Fruit fly (Drosophila melanogaster): ENCODE data around the gene CG8086.

CG8086 gene

dm6 chr2L:8209362-8209761, 47.9 kb downstream of the CG8086 start:
- no peak for TF ChIP-seq Dll (optimal IDR thresholded peaks at IDR 0.05)
- no peak for TF ChIP-seq CG8478 (optimal IDR thresholded peaks at IDR 0.05)
- TF ChIP-seq pan (optimal IDR thresholded peaks at IDR 0.05) = no peak
- no peak for TF ChIP-seq EcR (GFP tag; optimal IDR thresholded peaks at IDR 0.05)
- TF ChIP-seq psq (optimal IDR thresholded peaks at IDR 0.05) = no peak
- TF ChIP-seq usp (GFP tag; optimal IDR thresholded peaks at IDR 0.05) = no peak

- TF ChIP-seq psq (optimal IDR thresholded peaks at IDR 0.05) (no peak), Dll (optimal IDR thresholded peaks at IDR 0.05) (no peak), CG8478 (optimal IDR thresholded peaks at IDR 0.05) (no peak), usp (GFP tag; optimal IDR thresholded peaks at IDR 0.05) (no peak), EcR (GFP tag; optimal IDR thresholded peaks at IDR 0.05) (no peak), pan (optimal IDR thresholded peaks at IDR 0.05) (no peak)
Measured at dm6 chr2L:8205871-8206270, 51.4 kb downstream of the CG8086 start, which contains the start of gene CG8419. Gene CG8419 (plus strand): TSS chr2L:8206171.

- TF ChIP-seq EcR (GFP tag; optimal IDR thresholded peaks at IDR 0.05) (no peak), pan (optimal IDR thresholded peaks at IDR 0.05) (peak; percentile 98)
Measured at dm6 chr2L:8204996-8205567, 52.2 kb downstream of the CG8086 start, which contains the start of gene SLC5A11. Gene SLC5A11 (minus strand): TSS chr2L:8205132.

- no peak for TF ChIP-seq pan (optimal IDR thresholded peaks at IDR 0.05)
Measured at dm6 chr2L:8204366-8204765, 52.9 kb downstream of the CG8086 start.

dm6 chr2L:8203748-8204147, 53.6 kb downstream of the CG8086 start:
- no peak for TF ChIP-seq EcR (GFP tag; optimal IDR thresholded peaks at IDR 0.05)
- no peak for TF ChIP-seq CG8478 (optimal IDR thresholded peaks at IDR 0.05)
- TF ChIP-seq psq (optimal IDR thresholded peaks at IDR 0.05) = no peak
- no peak for TF ChIP-seq Dll (optimal IDR thresholded peaks at IDR 0.05)
- TF ChIP-seq usp (GFP tag; optimal IDR thresholded peaks at IDR 0.05) = no peak
- TF ChIP-seq pan (optimal IDR thresholded peaks at IDR 0.05) = no peak

- TF ChIP-seq psq (optimal IDR thresholded peaks at IDR 0.05) (no peak), usp (GFP tag; optimal IDR thresholded peaks at IDR 0.05) (no peak), CG8478 (optimal IDR thresholded peaks at IDR 0.05) (no peak), EcR (GFP tag; optimal IDR thresholded peaks at IDR 0.05) (no peak), pan (optimal IDR thresholded peaks at IDR 0.05) (no peak), Dll (optimal IDR thresholded peaks at IDR 0.05) (no peak)
Measured at dm6 chr2L:8202569-8202968, 54.7 kb downstream of the CG8086 start.

- no peak for TF ChIP-seq psq (optimal IDR thresholded peaks at IDR 0.05)
- no peak for TF ChIP-seq EcR (GFP tag; optimal IDR thresholded peaks at IDR 0.05)
- no peak for TF ChIP-seq usp (GFP tag; optimal IDR thresholded peaks at IDR 0.05)
- TF ChIP-seq Dll (optimal IDR thresholded peaks at IDR 0.05) = no peak
- TF ChIP-seq CG8478 (optimal IDR thresholded peaks at IDR 0.05) = no peak
- TF ChIP-seq pan (optimal IDR thresholded peaks at IDR 0.05) = no peak
Measured at dm6 chr2L:8198757-8199156, 58.5 kb downstream of the CG8086 start, which contains the start of gene PGAP5. Gene PGAP5 (plus strand): TSS chr2L:8198882.

- no peak for TF ChIP-seq psq (optimal IDR thresholded peaks at IDR 0.05)
- no peak for TF ChIP-seq usp (GFP tag; optimal IDR thresholded peaks at IDR 0.05)
- no peak for TF ChIP-seq EcR (GFP tag; optimal IDR thresholded peaks at IDR 0.05)
- TF ChIP-seq Dll (optimal IDR thresholded peaks at IDR 0.05) = no peak
- TF ChIP-seq pan (optimal IDR thresholded peaks at IDR 0.05) = no peak
- no peak for TF ChIP-seq CG8478 (optimal IDR thresholded peaks at IDR 0.05)
Measured at dm6 chr2L:8196757-8197530, 60.4 kb downstream of the CG8086 start, which contains the start of the genes CG8475 and CG8460. Gene CG8475 (minus strand): TSS chr2L:8196918. Gene CG8460 (plus strand): TSS chr2L:8197193.

dm6 chr2L:8195722-8196323, 61.5 kb downstream of the CG8086 start:
- TF ChIP-seq EcR (GFP tag; optimal IDR thresholded peaks at IDR 0.05) (no peak), psq (optimal IDR thresholded peaks at IDR 0.05) (no peak), usp (GFP tag; optimal IDR thresholded peaks at IDR 0.05) (no peak), Dll (optimal IDR thresholded peaks at IDR 0.05) (no peak), CG8478 (optimal IDR thresholded peaks at IDR 0.05) (no peak), pan (optimal IDR thresholded peaks at IDR 0.05) (no peak)

Data from whole organism.